Worm (Caenorhabditis elegans) whole organism, L2 larva: ENCODE measurements around the gene F21C10.18.
A peak's percentile ranks its signal among the peaks of the same experiment; 100 is the strongest.

Source experiments
- C34F6.9 ChIP-seq: fragments of 150-350 bp; optimal IDR thresholded peaks from 2 replicates; lab custom pipeline; 2014; ENCODE audit warnings: missing biosample characterization, missing genetic modification characterization
- Y55F3AM.14 ChIP-seq: fragments of 200-800 bp; sonication (Bioruptor generic); optimal IDR thresholded peaks from 2 replicates; lab custom pipeline; 2018; ENCODE audit warnings: mild to moderate bottlenecking, missing genetic modification characterization, missing compliant biosample characterization
- ZK546.5 ChIP-seq: sonication (generic microtip); optimal IDR thresholded peaks from 2 replicates; lab custom pipeline; 2017; ENCODE audit warnings: missing biosample characterization, missing genetic modification characterization
- aly-2 ChIP-seq: fragments of 150-350 bp; optimal IDR thresholded peaks from 2 replicates; lab custom pipeline; 2014; ENCODE audit warnings: missing biosample characterization, missing genetic modification characterization
- ama-1 ChIP-seq: fragments of 150-350 bp; optimal IDR thresholded peaks from 2 replicates; lab custom pipeline; 2018; ENCODE audit warnings: inconsistent platforms
- ceh-82 ChIP-seq: fragments of 150-350 bp; optimal IDR thresholded peaks from 2 replicates; lab custom pipeline; 2014; ENCODE audit warnings: missing biosample characterization, missing genetic modification characterization
- crh-2 ChIP-seq: sonication (generic microtip); optimal IDR thresholded peaks from 2 replicates; lab custom pipeline; 2017; ENCODE audit warnings: missing biosample characterization, missing genetic modification characterization
- dmd-4 ChIP-seq: sonication (generic microtip); optimal IDR thresholded peaks from 2 replicates; lab custom pipeline; 2017; ENCODE audit warnings: missing biosample characterization, missing genetic modification characterization
- egl-27 ChIP-seq: sonication (generic microtip); optimal IDR thresholded peaks from 3 replicates; lab custom pipeline; 2017; ENCODE audit warnings: missing biosample characterization, missing genetic modification reagents, missing genetic modification characterization
- elt-3 ChIP-seq: sonication (generic microtip); optimal IDR thresholded peaks from 2 replicates; lab custom pipeline; 2017; ENCODE audit warnings: missing biosample characterization, missing genetic modification characterization
- fos-1 ChIP-seq: fragments of 150-350 bp; optimal IDR thresholded peaks from 2 replicates; lab custom pipeline; 2014; ENCODE audit warnings: missing biosample characterization, missing genetic modification characterization
- gmeb-1 ChIP-seq: fragments of 150-350 bp; optimal IDR thresholded peaks from 2 replicates; lab custom pipeline; 2014; ENCODE audit warnings: missing biosample characterization, missing genetic modification characterization
- lin-11 ChIP-seq: fragments of 150-350 bp; sonication (generic microtip); optimal IDR thresholded peaks from 2 replicates; lab custom pipeline; 2014; ENCODE audit warnings: missing biosample characterization, missing genetic modification characterization, inconsistent platforms, mixed read lengths
- lin-13 ChIP-seq: fragments of 150-350 bp; optimal IDR thresholded peaks from 2 replicates; lab custom pipeline; 2014; ENCODE audit warnings: missing biosample characterization, missing genetic modification reagents, missing genetic modification characterization
- lin-39 ChIP-seq: fragments of 150-350 bp; optimal IDR thresholded peaks from 2 replicates; lab custom pipeline; 2014; ENCODE audit warnings: missing biosample characterization, missing genetic modification reagents, missing genetic modification characterization
- lsy-2 ChIP-seq, 2 experiments: fragments of 150-350 bp in 1 of 2; sonication (generic microtip) in 1 of 2; optimal IDR thresholded peaks; 2 replicates each; lab custom pipeline; 2014 to 2017; ENCODE audit warnings: missing biosample characterization in 2 of 2, missing genetic modification characterization in 2 of 2
- mdl-1 ChIP-seq, 2 experiments: fragments of 150-350 bp in 1 of 2; sonication (generic microtip) in 1 of 2; optimal IDR thresholded peaks; 2 replicates each; lab custom pipeline; 2017; ENCODE audit warnings: missing biosample characterization in 2 of 2, missing genetic modification characterization in 2 of 2
- nhr-11 ChIP-seq: fragments of 150-350 bp; optimal IDR thresholded peaks from 2 replicates; lab custom pipeline; 2014; ENCODE audit warnings: missing biosample characterization, missing genetic modification characterization
- nhr-129 ChIP-seq: fragments of 150-350 bp; optimal IDR thresholded peaks from 2 replicates; lab custom pipeline; 2014; ENCODE audit warnings: missing biosample characterization, missing genetic modification characterization
- nhr-21 ChIP-seq: fragments of 150-350 bp; optimal IDR thresholded peaks from 2 replicates; lab custom pipeline; 2014; ENCODE audit warnings: missing biosample characterization, missing genetic modification characterization
- nhr-25 ChIP-seq: fragments of 150-350 bp; sonication (generic microtip); optimal IDR thresholded peaks from 3 replicates; lab custom pipeline; 2014; ENCODE audit warnings: missing biosample characterization, missing genetic modification characterization
- nhr-6 ChIP-seq: fragments of 150-350 bp; optimal IDR thresholded peaks from 2 replicates; lab custom pipeline; 2014; ENCODE audit warnings: missing biosample characterization, missing genetic modification characterization
- nhr-77 ChIP-seq: fragments of 150-350 bp; optimal IDR thresholded peaks from 2 replicates; lab custom pipeline; 2014; ENCODE audit warnings: missing biosample characterization, missing genetic modification characterization
- peb-1 ChIP-seq: fragments of 150-350 bp; optimal IDR thresholded peaks from 2 replicates; lab custom pipeline; 2014; ENCODE audit warnings: missing biosample characterization, missing genetic modification characterization
- sma-3 ChIP-seq: sonication (generic microtip); optimal IDR thresholded peaks from 2 replicates; lab custom pipeline; 2016; ENCODE audit warnings: missing genetic modification reagents, missing genetic modification characterization, missing compliant biosample characterization
- sma-9 ChIP-seq, 2 experiments: fragments of 150-350 bp in 1 of 2; sonication (generic microtip) in 1 of 2; optimal IDR thresholded peaks; 2 replicates each; lab custom pipeline; 2014 to 2016; ENCODE audit warnings: missing genetic modification characterization in 2 of 2, mild to moderate bottlenecking in 1 of 2, missing biosample characterization in 1 of 2, missing compliant biosample characterization in 1 of 2, missing genetic modification reagents in 1 of 2, moderate library complexity in 1 of 2
- snpc-4 ChIP-seq: fragments of 150-350 bp; optimal IDR thresholded peaks from 2 replicates; lab custom pipeline; 2014; ENCODE audit warnings: missing biosample characterization, missing genetic modification characterization
- unc-39 ChIP-seq: fragments of 150-350 bp; optimal IDR thresholded peaks from 2 replicates; lab custom pipeline; 2014; ENCODE audit warnings: missing biosample characterization, missing genetic modification characterization
- unc-55 ChIP-seq: fragments of 150-350 bp; sonication (generic microtip); optimal IDR thresholded peaks from 3 replicates; lab custom pipeline; 2014; ENCODE audit warnings: missing biosample characterization, missing genetic modification reagents, missing genetic modification characterization
- unc-62 ChIP-seq: fragments of 150-350 bp; optimal IDR thresholded peaks from 2 replicates; lab custom pipeline; 2014; ENCODE audit warnings: missing biosample characterization, missing genetic modification reagents, missing genetic modification characterization
- zag-1 ChIP-seq: fragments of 150-350 bp; optimal IDR thresholded peaks from 2 replicates; lab custom pipeline; 2014; ENCODE audit warnings: missing biosample characterization, missing genetic modification characterization
- ztf-1 ChIP-seq: fragments of 200-800 bp; sonication (Bioruptor generic); conservative IDR thresholded peaks from 2 replicates; pipeline ENCODE4 v1.3.6; 2022; ENCODE audit warnings: missing genetic modification characterization, missing compliant biosample characterization
- ztf-11 ChIP-seq: sonication (generic microtip); optimal IDR thresholded peaks from 2 replicates; lab custom pipeline; 2017; ENCODE audit warnings: missing biosample characterization, missing genetic modification characterization

The F21C10.18 gene

ce11 chrV:9085845-9086244 is 22.5 kb upstream of the F21C10.18 start:
- TF ChIP-seq nhr-25 (tag; lab: Kevin White, UChicago) (peak; percentile 63), elt-3 (tag; lab: Kevin White, UChicago) (no peak), unc-55 (no peak), fos-1 (peak; percentile 76), nhr-11 (tag; lab: Kevin White, UChicago) (no peak), lin-39 (tag; lab: Kevin White, UChicago) (no peak), sma-9 (GFP tag; optimal IDR thresholded peaks at IDR 0.05; lab: Kevin White, UChicago) (peak; percentile 56), sma-9 (tag; optimal IDR thresholded peaks at IDR 0.05; lab: Kevin White, UChicago) (no peak), ZK546.5 (tag; lab: Kevin White, UChicago) (no peak), peb-1 (tag; lab: Kevin White, UChicago) (no peak), sma-3 (GFP tag; lab: Kevin White, UChicago) (peak; percentile 92), nhr-21 (peak; percentile 71), ztf-1 (GFP tag; lab: Robert Waterston, UW) (no peak), egl-27 (tag; lab: Kevin White, UChicago) (peak; percentile 24), ceh-82 (tag; lab: Kevin White, UChicago) (no peak), mdl-1 (tag; optimal IDR thresholded peaks at IDR 0.05; lab: Kevin White, UChicago) (peak in 1 of 2 experiments; percentile 7), gmeb-1 (tag; lab: Kevin White, UChicago) (no peak), crh-2 (tag; lab: Kevin White, UChicago) (peak; percentile 16), lin-11 (no peak)

ce11 chrV:9088758-9089157 is 19.6 kb upstream of the F21C10.18 start:
- no peak for TF ChIP-seq nhr-6 (tag; lab: Kevin White, UChicago)
- TF ChIP-seq Y55F3AM.14 (GFP tag; lab: Kevin White, UChicago): no peak
- TF ChIP-seq ztf-11: no peak
- peak; percentile 96 for TF ChIP-seq ama-1 (lab: Kevin White, UChicago)
- TF ChIP-seq aly-2 (tag; lab: Kevin White, UChicago): no peak
- TF ChIP-seq fos-1: no peak
- no peak for TF ChIP-seq nhr-21
- TF ChIP-seq lin-39 (tag; lab: Kevin White, UChicago): no peak
- TF ChIP-seq unc-62: no peak
- peak; percentile 47 for TF ChIP-seq C34F6.9 (tag; lab: Kevin White, UChicago)
- TF ChIP-seq peb-1 (tag; lab: Kevin White, UChicago): no peak
- TF ChIP-seq egl-27 (tag; lab: Kevin White, UChicago): no peak
- TF ChIP-seq nhr-77: no peak
- TF ChIP-seq dmd-4 (tag; lab: Kevin White, UChicago): no peak

ce11 chrV:9090824-9091798 is 17.2 kb upstream of the F21C10.18 start:
- peak; percentile 18 for TF ChIP-seq snpc-4
- TF ChIP-seq, all 48 proteins: peak for 1; not testable (repeated sequence) for 47

- TF ChIP-seq lsy-2 (tag; optimal IDR thresholded peaks at IDR 0.05; lab: Kevin White, UChicago): peak in 1 of 2 experiments; percentile 4
- peak; percentile 40 for TF ChIP-seq C34F6.9 (tag; lab: Kevin White, UChicago)
- TF ChIP-seq unc-55: peak; percentile 53
- no peak for TF ChIP-seq unc-39 (tag; lab: Kevin White, UChicago)
- peak; percentile 24 for TF ChIP-seq nhr-129
- no peak for TF ChIP-seq ztf-1 (GFP tag; lab: Robert Waterston, UW)
- TF ChIP-seq sma-9 (GFP tag; optimal IDR thresholded peaks at IDR 0.05; lab: Kevin White, UChicago): peak; percentile 28
- TF ChIP-seq sma-9 (tag; optimal IDR thresholded peaks at IDR 0.05; lab: Kevin White, UChicago): no peak
- TF ChIP-seq peb-1 (tag; lab: Kevin White, UChicago): no peak
- TF ChIP-seq fos-1: no peak
- no peak for TF ChIP-seq lin-13 (GFP tag; lab: Kevin White, UChicago)
- TF ChIP-seq dmd-4 (tag; lab: Kevin White, UChicago): no peak
- TF ChIP-seq zag-1 (tag; lab: Kevin White, UChicago): peak; percentile 53
These were observed 16.1 kb upstream of the F21C10.18 start, which contains the start of gene T27E4.1 for ce11 chrV:9092209-9092608. Gene T27E4.1 (plus strand): TSS chrV:9092345.
